Worm (Caenorhabditis elegans): ENCODE data around the gene sftd-3.

DNA sequence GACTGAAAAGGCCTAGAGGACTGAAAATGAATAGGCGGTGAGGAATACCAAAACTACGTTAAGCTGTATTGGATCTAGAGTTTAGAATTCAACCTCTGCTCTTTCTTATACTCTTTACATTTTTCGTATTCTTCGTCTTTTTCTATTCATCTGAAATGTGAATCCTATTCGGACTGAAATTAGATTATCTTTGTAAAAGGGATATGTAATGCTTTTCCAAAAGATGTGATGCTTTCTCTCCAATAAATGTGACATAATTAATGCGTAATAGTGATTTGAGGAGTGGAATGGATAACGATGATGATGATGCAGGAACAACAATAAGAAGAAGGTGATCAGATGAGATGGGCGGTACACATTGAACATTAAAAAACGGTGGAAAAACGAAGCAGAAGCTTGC lies 15.3 kb downstream of the sftd-3 start:
- TF ChIP-seq lir-3 (tag; optimal IDR thresholded peaks at IDR 0.05; ENCODE audit: poor library complexity) (no peak), egl-27 (tag; optimal IDR thresholded peaks at IDR 0.05) (no peak), nhr-237 (tag; optimal IDR thresholded peaks at IDR 0.05) (no peak), ama-1 (optimal IDR thresholded peaks at IDR 0.05) (no peak), alr-1 (tag; optimal IDR thresholded peaks at IDR 0.05; ENCODE audit: borderline replicate concordance) (no peak), nhr-77 (tag; optimal IDR thresholded peaks at IDR 0.05) (no peak), ztf-11 (tag; optimal IDR thresholded peaks at IDR 0.05) (no peak), lin-15B (tag; optimal IDR thresholded peaks at IDR 0.05) (no peak)

All from whole organism, L1 larva.